Worm (Caenorhabditis elegans): ENCODE data around the gene ora-1.
A peak's percentile ranks its signal among the peaks of the same experiment; 100 is the strongest.

Gene ora-1

ce11 chrIV:7983728-7984346 lies 6.1 kb downstream of the ora-1 start (continued):
- no peak for TF ChIP-seq Y79H2A.3 (GFP tag; conservative IDR thresholded peaks at IDR 0.05)
- no peak for TF ChIP-seq F57A8.1 (GFP tag; optimal IDR thresholded peaks at IDR 0.05)
- peak; percentile 7 for TF ChIP-seq dpff-1 (tag; optimal IDR thresholded peaks at IDR 0.05)
- TF ChIP-seq F10E7.11 (tag; optimal IDR thresholded peaks at IDR 0.05) = no peak
- TF ChIP-seq ztf-3 (GFP tag; optimal IDR thresholded peaks at IDR 0.05) = peak; percentile 3

- no peak for TF ChIP-seq zfh-2 (GFP tag; conservative IDR thresholded peaks at IDR 0.05)
- TF ChIP-seq ceh-91 (GFP tag; IDR thresholded peaks at IDR 0.05) = no peak
- no peak for TF ChIP-seq B0261.1 (tag; optimal IDR thresholded peaks at IDR 0.05)
- TF ChIP-seq ekl-4 (GFP tag; IDR thresholded peaks at IDR 0.05) = no peak
- no peak for TF ChIP-seq ccch-3 (GFP tag; optimal IDR thresholded peaks at IDR 0.05)
- TF ChIP-seq lin-40 (tag; optimal IDR thresholded peaks at IDR 0.05) = no peak
- TF ChIP-seq T26A5.8 (tag; optimal IDR thresholded peaks at IDR 0.05) = no peak
- no peak for TF ChIP-seq ceh-27 (GFP tag; optimal IDR thresholded peaks at IDR 0.05)
- no peak for TF ChIP-seq F39B2.1 (GFP tag; IDR thresholded peaks at IDR 0.05)
- no peak for TF ChIP-seq madf-8 (GFP tag; conservative IDR thresholded peaks at IDR 0.05)
- no peak for TF ChIP-seq chd-7 (tag; optimal IDR thresholded peaks at IDR 0.05)
- TF ChIP-seq C17E4.6 (GFP tag; IDR thresholded peaks at IDR 0.05) = no peak
- no peak for TF ChIP-seq attf-3 (GFP tag; conservative IDR thresholded peaks at IDR 0.05)
- TF ChIP-seq hrde-1 (tag; optimal IDR thresholded peaks at IDR 0.05; ENCODE audit: borderline replicate concordance) = no peak
- no peak for TF ChIP-seq lsl-1 (GFP tag; optimal IDR thresholded peaks at IDR 0.05)
- no peak for TF ChIP-seq F33H1.4 (GFP tag; IDR thresholded peaks at IDR 0.05)
- no peak for TF ChIP-seq zim-3 (tag; optimal IDR thresholded peaks at IDR 0.05)
- no peak for TF ChIP-seq F10E7.11 (tag; optimal IDR thresholded peaks at IDR 0.05)
Measured at ce11 chrIV:7985737-7986136, 8.0 kb downstream of the ora-1 start.

ce11 chrIV:7987083-7987482 lies 9.4 kb downstream of the ora-1 start, which contains the start of gene mec-17:
TSS of gene mec-17 (minus strand) at chrIV:7987183.
- TF ChIP-seq lag-1 (GFP tag; IDR thresholded peaks at IDR 0.05) (no peak), egl-44 (GFP tag; IDR thresholded peaks at IDR 0.05) (no peak), madf-6 (GFP tag; IDR thresholded peaks at IDR 0.05) (no peak), nhr-120 (GFP tag; IDR thresholded peaks at IDR 0.05) (no peak), snpc-4 (GFP tag; optimal IDR thresholded peaks at IDR 0.05) (no peak), snpc-4 (tag; optimal IDR thresholded peaks at IDR 0.05) (no peak), snpc-1.1 (tag; optimal IDR thresholded peaks at IDR 0.05; ENCODE audit: insufficient read depth) (no peak), F39B2.1 (GFP tag; IDR thresholded peaks at IDR 0.05) (no peak), F57A8.1 (GFP tag; optimal IDR thresholded peaks at IDR 0.05) (no peak), somi-1 (GFP tag; optimal IDR thresholded peaks at IDR 0.05) (no peak), lsl-1 (GFP tag; optimal IDR thresholded peaks at IDR 0.05) (no peak), nfya-2 (GFP tag; IDR thresholded peaks at IDR 0.05) (no peak), ccch-3 (GFP tag; optimal IDR thresholded peaks at IDR 0.05) (no peak)

- TF ChIP-seq lin-54 (GFP tag; optimal IDR thresholded peaks at IDR 0.05) (no peak), bed-2 (GFP tag; IDR thresholded peaks at IDR 0.05) (no peak), snpc-3.4 (tag; optimal IDR thresholded peaks at IDR 0.05) (no peak), him-1 (tag; optimal IDR thresholded peaks at IDR 0.05) (no peak), chd-7 (tag; optimal IDR thresholded peaks at IDR 0.05) (no peak), B0019.2 (GFP tag; conservative IDR thresholded peaks at IDR 0.05) (no peak), zim-3 (tag; optimal IDR thresholded peaks at IDR 0.05) (no peak), Y67H2A.10 (GFP tag; conservative IDR thresholded peaks at IDR 0.05) (no peak), attf-3 (GFP tag; conservative IDR thresholded peaks at IDR 0.05) (no peak), hmg-1.2 (GFP tag; IDR thresholded peaks at IDR 0.05) (no peak), unc-130 (GFP tag; optimal IDR thresholded peaks at IDR 0.05) (no peak), Y79H2A.3 (GFP tag; conservative IDR thresholded peaks at IDR 0.05) (no peak), let-607 (tag; optimal IDR thresholded peaks at IDR 0.05) (no peak), ceh-91 (GFP tag; IDR thresholded peaks at IDR 0.05) (no peak)
Measured at ce11 chrIV:7988385-7988784, 10.7 kb downstream of the ora-1 start, which contains the start of gene col-115. TSS of gene col-115 (plus strand) at chrIV:7988685.
